Fruit fly (Drosophila melanogaster) whole organism, embryonic: ENCODE data around the gene CG43059.

Source experiments
- BEAF-32 ChIP-seq: fragments of 200-800 bp; sonication (Bioruptor generic); optimal IDR thresholded peaks from 3 replicates; lab custom pipeline; 2017; ENCODE audit warnings: missing biosample characterization, missing genetic modification characterization, mild to moderate bottlenecking, moderate library complexity, missing genetic modification reagents
- CG10147 ChIP-seq: fragments of 200-800 bp; sonication (Bioruptor generic); optimal IDR thresholded peaks from 2 replicates; lab custom pipeline; 2019; ENCODE audit warnings: missing biosample characterization, mild to moderate bottlenecking, missing genetic modification characterization, moderate library complexity
- CG10267 ChIP-seq: fragments of 200-800 bp; sonication (Bioruptor generic); optimal IDR thresholded peaks from 2 replicates; lab custom pipeline; 2018; ENCODE audit warnings: missing biosample characterization, mild to moderate bottlenecking, missing genetic modification characterization, moderate library complexity
- CG12769 ChIP-seq: fragments of 200-800 bp; sonication (Bioruptor generic); optimal IDR thresholded peaks from 2 replicates; lab custom pipeline; 2019; ENCODE audit warnings: missing biosample characterization, mild to moderate bottlenecking, missing genetic modification characterization, moderate library complexity
- CG13123 ChIP-seq: fragments of 200-800 bp; sonication (Bioruptor generic); optimal IDR thresholded peaks from 2 replicates; lab custom pipeline; 2016; ENCODE audit warnings: missing biosample characterization, missing genetic modification characterization
- CG15514 ChIP-seq: fragments of 200-800 bp; sonication (Bioruptor generic); optimal IDR thresholded peaks from 3 replicates; lab custom pipeline; 2017; ENCODE audit warnings: missing biosample characterization, missing genetic modification characterization, mild to moderate bottlenecking, moderate library complexity, missing genetic modification reagents
- CG1602 ChIP-seq: fragments of 200-800 bp; sonication (Bioruptor generic); optimal IDR thresholded peaks from 3 replicates; lab custom pipeline; 2016; ENCODE audit warnings: missing biosample characterization, missing genetic modification characterization
- CG30020 ChIP-seq: fragments of 200-800 bp; optimal IDR thresholded peaks from 2 replicates; lab custom pipeline; 2019; ENCODE audit warnings: missing biosample characterization, mild to moderate bottlenecking, missing genetic modification characterization, moderate library complexity
- CG4730 ChIP-seq: fragments of 200-800 bp; sonication (Bioruptor generic); IDR thresholded peaks from 2 replicates; pipeline ENCODE4 v1.3.6; 2022; ENCODE audit warnings: missing biosample characterization, missing genetic modification characterization
- CG9609 ChIP-seq: fragments of 200-800 bp; sonication (Bioruptor generic); optimal IDR thresholded peaks from 3 replicates; lab custom pipeline; 2016; ENCODE audit warnings: missing biosample characterization, missing genetic modification characterization
- Dbx ChIP-seq: fragments of 200-800 bp; sonication (Bioruptor generic); IDR thresholded peaks from 3 replicates; pipeline ENCODE4 v1.3.6; 2022; ENCODE audit warnings: missing biosample characterization, missing genetic modification characterization
- Ets65A ChIP-seq: fragments of 200-800 bp; sonication (Bioruptor generic); peaks from one replicate; lab custom pipeline; 2016; ENCODE audit warnings: missing biosample characterization, missing genetic modification characterization
- Hr51 ChIP-seq, 2 experiments: fragments of 200-800 bp; sonication (Bioruptor generic); optimal IDR thresholded peaks; 2 replicates in 1 of 2; 3 replicates in 1 of 2; lab custom pipeline; 2016 to 2018; ENCODE audit warnings: missing biosample characterization in 2 of 2, missing genetic modification characterization in 2 of 2, mild to moderate bottlenecking in 1 of 2, moderate library complexity in 1 of 2
- Nf-YC ChIP-seq: fragments of 200-800 bp; optimal IDR thresholded peaks from 3 replicates; lab custom pipeline; 2019; ENCODE audit warnings: missing biosample characterization, mild to moderate bottlenecking, missing genetic modification characterization, moderate library complexity
- Oli ChIP-seq: fragments of 200-800 bp; sonication (Bioruptor generic); optimal IDR thresholded peaks from 2 replicates; lab custom pipeline; 2018; ENCODE audit warnings: missing biosample characterization, mild to moderate bottlenecking, missing genetic modification characterization, moderate library complexity
- Ptx1 ChIP-seq: fragments of 200-800 bp; sonication (Bioruptor generic); IDR thresholded peaks from 2 replicates; pipeline ENCODE4 v1.3.6; 2022; ENCODE audit warnings: missing biosample characterization, missing genetic modification characterization
- Sox100B ChIP-seq: fragments of 200-800 bp; sonication (Bioruptor generic); optimal IDR thresholded peaks from 3 replicates; lab custom pipeline; 2018; ENCODE audit warnings: missing biosample characterization, mild to moderate bottlenecking, missing genetic modification characterization
- Trl ChIP-seq, 3 experiments: fragments of >200 bp in 2 of 3; fragments of 200-800 bp in 1 of 3; sonication (Bioruptor generic) in 1 of 3; optimal IDR thresholded peaks; 2 replicates in 1 of 3; 3 replicates in 2 of 3; lab custom pipeline; 2016 to 2017; ENCODE audit warnings: missing biosample characterization in 1 of 3, missing genetic modification characterization in 1 of 3
- cato ChIP-seq: fragments of 200-800 bp; sonication (Bioruptor generic); optimal IDR thresholded peaks from 2 replicates; lab custom pipeline; 2016; ENCODE audit warnings: missing biosample characterization, missing genetic modification characterization, borderline replicate concordance
- chinmo ChIP-seq: fragments of 200-800 bp; sonication (Bioruptor generic); IDR thresholded peaks from 4 replicates; pipeline ENCODE4 v1.3.6; 2022; ENCODE audit warnings: missing biosample characterization, missing genetic modification characterization; ENCODE audit not compliant: partially characterized antibody
- cwo ChIP-seq: fragments of 200-800 bp; sonication (Bioruptor generic); optimal IDR thresholded peaks from 3 replicates; lab custom pipeline; 2017; ENCODE audit warnings: missing biosample characterization, missing genetic modification characterization, mild to moderate bottlenecking, moderate library complexity, missing genetic modification reagents
- dmrt99B ChIP-seq: fragments of 200-800 bp; sonication (Bioruptor generic); optimal IDR thresholded peaks from 2 replicates; lab custom pipeline; 2018; ENCODE audit warnings: missing biosample characterization, mild to moderate bottlenecking, missing genetic modification characterization, moderate library complexity
- grau ChIP-seq: fragments of 200-800 bp; optimal IDR thresholded peaks from 3 replicates; lab custom pipeline; 2019; ENCODE audit warnings: missing biosample characterization, mild to moderate bottlenecking, missing genetic modification characterization, moderate library complexity
- gsb ChIP-seq: fragments of 200-800 bp; sonication (Bioruptor generic); IDR thresholded peaks from 2 replicates; pipeline ENCODE4 v1.3.6; 2022; ENCODE audit warnings: missing biosample characterization, missing genetic modification characterization
- gsb-n ChIP-seq: fragments of 200-800 bp; sonication (Bioruptor generic); optimal IDR thresholded peaks from 3 replicates; lab custom pipeline; 2018; ENCODE audit warnings: missing biosample characterization, mild to moderate bottlenecking, missing genetic modification characterization
- jing ChIP-seq: fragments of 200-800 bp; sonication (Bioruptor generic); optimal IDR thresholded peaks from 2 replicates; lab custom pipeline; 2018; ENCODE audit warnings: missing biosample characterization, mild to moderate bottlenecking, missing genetic modification characterization
- nmo ChIP-seq: fragments of 200-800 bp; sonication (Bioruptor generic); optimal IDR thresholded peaks from 2 replicates; lab custom pipeline; 2018; ENCODE audit warnings: missing biosample characterization, mild to moderate bottlenecking, missing genetic modification characterization, moderate library complexity
- odd ChIP-seq: fragments of 200-800 bp; sonication (Bioruptor generic); optimal IDR thresholded peaks from 2 replicates; lab custom pipeline; 2017; ENCODE audit warnings: missing biosample characterization, mild to moderate bottlenecking, missing genetic modification characterization
- row ChIP-seq: fragments of 200-800 bp; sonication (Bioruptor generic); IDR thresholded peaks from 3 replicates; pipeline ENCODE4 v1.3.6; 2022; ENCODE audit warnings: missing biosample characterization, missing genetic modification characterization
- sc ChIP-seq, 3 experiments: fragments of >200 bp in 2 of 3; fragments of 200-800 bp in 1 of 3; sonication (Bioruptor generic) in 1 of 3; optimal IDR thresholded peaks; 2 replicates in 2 of 3; 3 replicates in 1 of 3; lab custom pipeline; 2017; ENCODE audit warnings: mild to moderate bottlenecking in 1 of 3, missing biosample characterization in 1 of 3, missing genetic modification characterization in 1 of 3, missing genetic modification reagents in 1 of 3
- scrt ChIP-seq: fragments of 200-800 bp; sonication (Bioruptor generic); optimal IDR thresholded peaks from 2 replicates; lab custom pipeline; 2018; ENCODE audit warnings: missing biosample characterization, mild to moderate bottlenecking, missing genetic modification characterization, moderate library complexity
- sens ChIP-seq: fragments of 200-800 bp; sonication (Bioruptor generic); peaks from one replicate; lab custom pipeline; 2016; ENCODE audit warnings: missing biosample characterization, missing genetic modification characterization
- sens-2 ChIP-seq: fragments of 200-800 bp; sonication (Bioruptor generic); IDR thresholded peaks from 2 replicates; pipeline ENCODE4 v1.3.6; 2022; ENCODE audit warnings: missing biosample characterization, missing genetic modification characterization
- stwl ChIP-seq: fragments of 200-800 bp; sonication (Bioruptor generic); optimal IDR thresholded peaks from 3 replicates; lab custom pipeline; 2018; ENCODE audit warnings: missing biosample characterization, mild to moderate bottlenecking, missing genetic modification characterization, moderate library complexity
- vvl ChIP-seq: fragments of 200-800 bp; sonication (Bioruptor generic); IDR thresholded peaks from 2 replicates; pipeline ENCODE4 v1.3.6; 2022; ENCODE audit warnings: missing biosample characterization, missing genetic modification characterization
- zen ChIP-seq: fragments of 200-800 bp; sonication (Bioruptor generic); optimal IDR thresholded peaks from 3 replicates; lab custom pipeline; 2018; ENCODE audit warnings: missing biosample characterization, mild to moderate bottlenecking, missing genetic modification characterization, moderate library complexity
- zen2 ChIP-seq: fragments of 200-800 bp; sonication (Bioruptor generic); IDR thresholded peaks from 3 replicates; pipeline ENCODE4 v1.3.6; 2022; ENCODE audit warnings: missing biosample characterization, missing genetic modification characterization; ENCODE audit not compliant: partially characterized antibody

The CG43059 gene

DNA sequence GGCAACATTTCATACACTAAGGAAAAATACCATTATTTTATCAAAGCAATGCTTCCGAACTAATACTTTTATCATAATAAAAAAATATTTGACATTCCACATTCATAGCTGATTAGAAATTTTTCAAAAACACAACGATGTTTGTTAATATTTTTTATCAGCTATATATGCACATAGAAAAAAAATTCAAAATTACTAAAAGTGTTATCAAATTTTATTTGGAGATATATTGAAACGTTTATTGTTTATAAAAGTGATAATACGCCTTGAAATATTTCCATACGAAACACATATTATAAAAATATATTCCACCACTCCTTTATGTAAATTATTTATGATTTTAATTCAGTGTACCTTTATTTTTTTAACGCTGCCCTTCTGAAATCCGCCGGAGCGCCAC, 33.0 kb downstream of the CG43059 start (continued):
- TF ChIP-seq cwo (GFP tag; lab: Kevin White, UChicago) (peak; percentile 2), sens (GFP tag; lab: Kevin White, UChicago) (peak; percentile 77), BEAF-32 (GFP tag; lab: Kevin White, UChicago) (no peak), zen2 (no peak), CG9609 (GFP tag; lab: Kevin White, UChicago) (no peak), CG12769 (tag; lab: Kevin White, UChicago) (no peak), jing (GFP tag; lab: Kevin White, UChicago) (no peak), dmrt99B (peak; percentile 53), CG4730 (no peak), gsb-n (no peak), CG30020 (tag; lab: Kevin White, UChicago) (no peak), grau (tag; lab: Kevin White, UChicago) (peak; percentile 12), nmo (GFP tag; lab: Kevin White, UChicago) (peak; percentile 21), vvl (GFP tag; lab: Robert Waterston, UW) (peak; percentile 14; the same call in 1 of the 2 replicates), Nf-YC (tag; lab: Kevin White, UChicago) (no peak), stwl (tag; lab: Kevin White, UChicago) (no peak), gsb (GFP tag; lab: Robert Waterston, UW) (no peak), Ptx1 (GFP tag; lab: Robert Waterston, UW) (0 out of 2 replicates have a peak, but pooled peaks have one; percentile 29), sc (optimal IDR thresholded peaks at IDR 0.05; lab: Kevin White, UChicago) (no peak), sc (GFP tag; optimal IDR thresholded peaks at IDR 0.05; lab: Kevin White, UChicago) (no peak), Oli (tag; lab: Kevin White, UChicago) (no peak), Hr51 (GFP tag; optimal IDR thresholded peaks at IDR 0.05; lab: Kevin White, UChicago) (peak in 1 of 2 experiments; percentile 35), CG1602 (GFP tag; lab: Kevin White, UChicago) (no peak), CG10147 (GFP tag; lab: Kevin White, UChicago) (no peak), row (GFP tag; lab: Robert Waterston, UW) (0 out of 3 replicates have a peak, but pooled peaks have one; percentile 19), CG15514 (GFP tag; lab: Kevin White, UChicago) (no peak), odd (GFP tag; lab: Kevin White, UChicago) (no peak), cato (GFP tag; lab: Kevin White, UChicago) (no peak), CG10267 (peak; percentile 3), Dbx (GFP tag; lab: Robert Waterston, UW) (no peak), Sox100B (GFP tag; lab: Kevin White, UChicago) (peak; percentile 12), CG13123 (GFP tag; lab: Kevin White, UChicago) (no peak), zen (tag; lab: Kevin White, UChicago) (no peak)

DNA sequence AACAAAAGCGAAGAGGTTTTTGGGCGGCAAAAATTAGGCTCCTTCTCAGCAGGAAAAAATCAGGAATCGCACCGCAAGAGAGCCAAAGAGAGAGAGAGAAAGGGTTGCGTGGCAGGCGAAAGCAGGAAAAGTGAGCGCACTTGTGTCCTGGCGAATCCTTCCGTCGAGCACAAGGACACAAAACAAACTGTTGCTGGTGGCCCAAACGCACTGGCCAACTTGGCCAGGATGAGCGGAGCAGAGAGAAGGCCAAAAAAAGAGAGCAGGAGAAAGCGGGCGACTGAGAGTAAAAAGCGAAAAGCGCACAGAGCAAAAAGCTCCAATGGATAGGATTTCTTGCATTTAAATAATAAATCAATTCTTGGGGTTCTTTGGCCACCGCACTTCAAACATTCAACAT, 33.5 kb downstream of the CG43059 start:
- TF ChIP-seq Trl (optimal IDR thresholded peaks at IDR 0.05; lab: Kevin White, UChicago) (peak; percentile 24 to 64), Trl (GFP tag; optimal IDR thresholded peaks at IDR 0.05; lab: Kevin White, UChicago) (no peak), chinmo (GFP tag; lab: Robert Waterston, UW) (0 out of 4 replicates have a peak, but pooled peaks have one; percentile 24), Ets65A (GFP tag; lab: Kevin White, UChicago) (peak; percentile 27), scrt (GFP tag; lab: Kevin White, UChicago) (peak; percentile 93), sens-2 (no peak)
